Worm (Caenorhabditis elegans) whole organism, midembryonic: ENCODE results near the gene syg-2.

ENCODE experiments used
- T22C8.4 ChIP-seq: fragments of 200-800 bp; sonication (Bioruptor generic); IDR thresholded peaks from 2 replicates; pipeline ENCODE4 v1.3.6; 2022; ENCODE audit warnings: missing genetic modification characterization, missing compliant biosample characterization
- cog-1 ChIP-seq: sonication (generic microtip); optimal IDR thresholded peaks from 2 replicates; lab custom pipeline; 2016; ENCODE audit warnings: missing genetic modification characterization, missing compliant biosample characterization
- flt-1 ChIP-seq: fragments of 200-800 bp; sonication (Bioruptor generic); IDR thresholded peaks from 2 replicates; pipeline ENCODE4 v1.3.6; 2022; ENCODE audit warnings: missing genetic modification characterization, missing compliant biosample characterization
- klf-2 ChIP-seq: fragments of 200-800 bp; sonication (Bioruptor generic); conservative IDR thresholded peaks from 2 replicates; pipeline ENCODE4 v1.3.6; 2022; ENCODE audit warnings: missing genetic modification reagents, missing genetic modification characterization, missing compliant biosample characterization
- med-1 ChIP-seq: sonication (generic microtip); optimal IDR thresholded peaks from 2 replicates; lab custom pipeline; 2017; ENCODE audit warnings: missing genetic modification characterization, mild to moderate bottlenecking, missing compliant biosample characterization, antibody characterized with exemption, missing genetic modification reagents; ENCODE audit not compliant: insufficient read depth
- ref-1 ChIP-seq: fragments of 200-800 bp; sonication (Bioruptor generic); conservative IDR thresholded peaks from 2 replicates; pipeline ENCODE4 v1.3.6; 2022; ENCODE audit warnings: missing genetic modification reagents, missing genetic modification characterization, missing compliant biosample characterization
- tab-1 ChIP-seq: fragments of 200-800 bp; sonication (Bioruptor generic); IDR thresholded peaks from 2 replicates; pipeline ENCODE4 v1.3.6; 2022; ENCODE audit warnings: missing genetic modification characterization, missing compliant biosample characterization
- ztf-23 ChIP-seq: fragments of 200-800 bp; sonication (Bioruptor generic); IDR thresholded peaks from 2 replicates; pipeline ENCODE4 v1.3.6; 2022; ENCODE audit warnings: missing genetic modification reagents, missing genetic modification characterization, missing compliant biosample characterization
- ztf-29 ChIP-seq: fragments of 200-800 bp; sonication (Bioruptor generic); IDR thresholded peaks from 2 replicates; pipeline ENCODE4 v1.3.6; 2022; ENCODE audit warnings: missing genetic modification reagents, missing genetic modification characterization, missing compliant biosample characterization

syg-2 gene

DNA sequence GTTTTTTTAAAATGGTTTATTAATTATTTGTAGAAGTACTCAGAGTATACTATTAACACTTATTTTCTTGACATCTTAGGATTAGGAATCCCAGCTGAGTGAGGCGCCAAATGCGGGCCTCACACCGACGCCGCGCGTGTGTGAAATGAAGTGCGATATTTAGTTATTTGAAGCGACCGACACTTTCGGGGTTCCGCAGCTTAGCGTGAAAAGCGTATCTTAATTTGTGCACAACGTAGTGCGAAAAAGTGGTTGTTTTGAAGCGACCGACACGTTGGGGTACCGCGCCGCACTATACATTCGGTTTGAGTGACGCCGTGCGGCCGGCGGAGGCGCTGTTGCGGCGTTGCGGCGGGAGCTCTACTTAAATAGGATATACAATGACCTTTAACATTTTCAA lies 50.2 kb downstream of the syg-2 start:
- TF ChIP-seq T22C8.4: no peak
- TF ChIP-seq klf-2 (GFP tag; lab: Robert Waterston, UW): no peak
- no peak for TF ChIP-seq cog-1
- TF ChIP-seq flt-1: no peak
- TF ChIP-seq tab-1 (GFP tag; lab: Robert Waterston, UW): no peak
- TF ChIP-seq ztf-29 (GFP tag; lab: Robert Waterston, UW): no peak
- no peak for TF ChIP-seq ztf-23 (GFP tag; lab: Robert Waterston, UW)
- no peak for TF ChIP-seq med-1 (GFP tag; lab: Kevin White, UChicago)
- no peak for TF ChIP-seq ref-1 (GFP tag; lab: Robert Waterston, UW)

DNA sequence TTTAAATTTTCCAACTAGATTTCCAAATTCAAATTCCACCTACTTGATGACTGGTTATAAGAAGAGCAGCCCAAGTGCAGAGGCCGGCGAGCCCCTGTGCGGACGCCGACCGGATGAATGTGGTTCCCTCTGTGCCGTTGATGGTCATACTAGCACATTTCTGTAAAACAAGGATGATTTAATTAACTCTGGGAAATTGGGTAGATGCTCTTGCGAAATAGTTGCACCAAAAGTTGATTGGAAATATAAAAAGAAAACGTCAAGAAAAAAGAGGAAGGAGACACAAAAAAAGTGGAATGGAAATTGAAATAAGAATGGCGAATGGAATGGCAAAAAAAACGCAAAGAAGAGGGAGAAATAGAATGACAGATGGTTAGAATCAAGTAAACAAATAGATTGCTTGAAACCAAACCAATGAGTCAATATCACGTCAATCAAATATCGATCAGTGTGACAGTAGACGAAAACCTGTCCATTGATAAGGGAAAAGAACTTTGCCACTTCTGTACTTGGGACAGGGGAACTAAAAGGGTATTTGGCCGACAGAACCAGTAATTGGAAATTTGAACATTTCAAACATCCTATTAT lies 52.0 kb downstream of the syg-2 start, which contains the start of gene tmem-184:
Gene tmem-184 (minus strand): TSS at position 164 of the 588 bp plus-strand sequence.
- TF ChIP-seq flt-1: no peak
- no peak for TF ChIP-seq cog-1
- no peak for TF ChIP-seq ref-1 (GFP tag; lab: Robert Waterston, UW)
- no peak for TF ChIP-seq klf-2 (GFP tag; lab: Robert Waterston, UW)
- no peak for TF ChIP-seq T22C8.4
- TF ChIP-seq ztf-29 (GFP tag; lab: Robert Waterston, UW): no peak
- TF ChIP-seq tab-1 (GFP tag; lab: Robert Waterston, UW): no peak
- TF ChIP-seq ztf-23 (GFP tag; lab: Robert Waterston, UW): no peak
- no peak for TF ChIP-seq med-1 (GFP tag; lab: Kevin White, UChicago)

DNA sequence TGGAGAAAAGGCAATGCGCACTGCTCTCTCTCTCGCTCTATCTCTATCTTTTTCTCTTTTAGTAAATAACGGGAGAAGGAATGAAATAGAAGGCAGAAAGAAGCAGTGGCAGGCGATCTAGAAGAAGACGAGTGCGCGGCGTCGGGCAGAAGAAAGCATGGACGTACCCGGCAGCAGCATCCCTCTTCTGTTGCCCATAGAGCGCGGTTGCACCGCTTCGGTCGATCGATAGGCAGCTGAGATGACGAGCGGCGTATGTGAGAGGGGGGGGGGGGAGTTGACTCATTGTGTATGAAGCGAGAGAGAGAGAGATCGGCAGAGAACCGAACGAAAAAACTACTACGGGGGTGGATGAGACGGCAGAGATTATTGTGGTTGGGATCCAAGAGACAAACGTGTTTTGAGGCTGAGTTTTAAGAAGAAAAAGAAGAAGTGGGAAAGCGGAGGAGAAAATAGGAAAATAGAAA lies 53.4 kb downstream of the syg-2 start:
- TF ChIP-seq med-1 (GFP tag; lab: Kevin White, UChicago) (no peak), tab-1 (GFP tag; lab: Robert Waterston, UW) (peak; percentile 72; the same call in 1 of the 2 replicates), ref-1 (GFP tag; lab: Robert Waterston, UW) (no peak), klf-2 (GFP tag; lab: Robert Waterston, UW) (no peak), ztf-23 (GFP tag; lab: Robert Waterston, UW) (0 out of 2 replicates have a peak, but pooled peaks have one; percentile 17), flt-1 (peak; percentile 85), cog-1 (peak; percentile 53), T22C8.4 (peak; percentile 95)

DNA sequence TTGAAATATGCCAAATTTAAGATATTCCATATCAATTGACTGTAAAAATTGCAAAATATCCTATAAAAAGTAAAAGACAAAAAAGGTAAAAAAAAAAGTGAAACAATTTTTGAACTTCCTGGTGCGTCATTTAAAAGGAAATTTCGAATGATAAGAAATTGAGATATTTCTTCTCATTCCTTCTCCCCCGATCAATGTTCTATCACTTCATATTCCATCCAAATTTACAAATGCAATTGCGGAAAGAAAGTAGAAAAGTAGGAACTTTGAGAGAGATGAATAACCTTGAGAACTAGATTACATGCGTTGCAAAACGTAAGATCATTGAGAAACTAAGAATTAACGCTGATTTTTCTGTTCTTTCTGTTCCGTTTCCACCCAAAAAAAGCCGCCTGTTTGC lies 54.8 kb downstream of the syg-2 start:
- TF ChIP-seq med-1 (GFP tag; lab: Kevin White, UChicago): no peak
- TF ChIP-seq tab-1 (GFP tag; lab: Robert Waterston, UW): no peak
- TF ChIP-seq ref-1 (GFP tag; lab: Robert Waterston, UW): no peak
- TF ChIP-seq cog-1: no peak
- TF ChIP-seq T22C8.4: no peak
- TF ChIP-seq flt-1: no peak
- no peak for TF ChIP-seq klf-2 (GFP tag; lab: Robert Waterston, UW)
- TF ChIP-seq ztf-23 (GFP tag; lab: Robert Waterston, UW): no peak
- TF ChIP-seq ztf-29 (GFP tag; lab: Robert Waterston, UW): no peak

DNA sequence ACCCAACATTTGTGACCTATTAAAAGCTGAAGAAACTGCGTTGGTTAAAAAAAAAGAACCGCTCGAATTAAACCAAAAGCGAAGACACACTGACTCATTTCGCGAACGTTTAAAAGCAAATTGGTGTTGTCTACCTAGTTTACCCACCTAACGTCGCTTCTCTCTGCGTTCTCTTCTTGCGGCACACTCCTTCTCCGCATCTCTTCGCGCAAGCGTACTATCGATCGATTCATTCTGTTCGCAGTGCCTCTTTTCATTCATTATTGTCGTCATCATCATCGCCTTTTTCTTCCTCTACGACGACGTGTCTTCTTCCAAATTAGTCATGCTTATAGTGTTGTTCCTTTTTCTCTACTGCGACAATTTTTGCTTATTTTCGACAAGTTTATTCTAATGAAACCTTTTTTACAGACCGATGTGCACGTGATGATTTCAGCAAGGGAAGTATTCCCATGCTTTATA lies 56.4 kb downstream of the syg-2 start, which contains the start of gene atrn-1:
Gene atrn-1 (plus strand): TSS at position 412 of the 462 bp plus-strand sequence.
- TF ChIP-seq T22C8.4: peak; percentile 88
- no peak for TF ChIP-seq ztf-29 (GFP tag; lab: Robert Waterston, UW)
